Fruit fly (Drosophila melanogaster): ENCODE data around the gene CG17650.

- TF ChIP-seq psq (optimal IDR thresholded peaks at IDR 0.05) (no peak), Myc (optimal IDR thresholded peaks at IDR 0.05) (no peak), Sin3A (optimal IDR thresholded peaks at IDR 0.05) (no peak), h (optimal IDR thresholded peaks at IDR 0.05) (no peak), ttk (optimal IDR thresholded peaks at IDR 0.05) (no peak)
Observed at dm6 chr2L:1728620-1728944, 30.3 kb downstream of the CG17650 start, which contains the start of gene Rrp40.

Measured in Kc167 (cell line).